Fruit fly (Drosophila melanogaster): ENCODE data around the gene Tsp26A.

Gene Tsp26A

DNA sequence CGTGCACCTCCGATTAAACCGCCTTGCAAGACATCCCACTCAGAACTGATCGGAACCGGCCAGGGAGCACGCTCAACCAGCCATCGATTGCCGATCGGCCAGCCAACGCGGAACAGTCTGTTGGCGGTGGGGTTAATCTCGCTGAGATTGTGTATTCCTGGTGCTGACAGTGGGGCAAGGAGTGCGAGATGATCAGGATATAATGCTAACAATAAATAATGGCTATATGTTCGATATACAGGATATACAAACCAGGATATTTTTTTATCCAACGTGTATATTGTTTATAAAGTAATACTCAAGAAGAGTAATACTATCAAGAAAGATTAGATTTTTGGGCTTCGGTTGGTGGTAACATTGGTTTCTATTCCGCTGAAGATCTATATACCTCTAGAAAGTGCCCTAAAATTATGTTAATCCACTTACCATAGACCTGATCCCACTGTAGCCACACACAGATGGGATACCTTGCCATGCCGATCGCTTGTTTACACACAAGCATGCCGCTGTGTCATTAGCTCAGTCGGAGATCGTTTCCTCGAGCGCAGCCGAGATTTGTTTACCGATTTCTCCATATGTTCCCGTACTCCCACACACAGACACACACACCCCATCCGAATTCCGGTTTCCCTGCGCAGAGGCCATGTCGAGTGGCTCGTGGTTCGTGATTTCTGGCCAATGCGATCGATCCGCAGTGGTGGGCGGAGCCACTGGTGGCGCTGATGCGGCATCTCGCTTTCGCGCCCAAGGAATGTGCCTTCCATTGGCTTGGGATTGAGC is 19.5 kb downstream of the Tsp26A start, which contains the start of gene H2.0 (continued):
- TF ChIP-seq Bgb (GFP tag; IDR thresholded peaks at IDR 0.05; ENCODE audit: partially characterized antibody) (0 out of 2 replicates have a peak, but pooled peaks have one; percentile 10), D19B (GFP tag; optimal IDR thresholded peaks at IDR 0.05) (no peak), Lhr (GFP tag; optimal IDR thresholded peaks at IDR 0.05) (no peak), Awh (GFP tag; IDR thresholded peaks at IDR 0.05) (peak; percentile 53), CG30403 (GFP tag; optimal IDR thresholded peaks at IDR 0.05) (peak; percentile 42), kay (GFP tag; optimal IDR thresholded peaks at IDR 0.05) (no peak), CG14965 (GFP tag; optimal IDR thresholded peaks at IDR 0.05; ENCODE audit: borderline replicate concordance) (no peak), mam (GFP tag; optimal IDR thresholded peaks at IDR 0.05) (no peak), CG6689 (GFP tag; IDR thresholded peaks at IDR 0.05) (peak; percentile 31; the same call in 1 of the 2 replicates), ems (GFP tag; optimal IDR thresholded peaks at IDR 0.05) (no peak), CG10267 (tag; optimal IDR thresholded peaks at IDR 0.05) (peak; percentile 27), wdn (GFP tag; IDR thresholded peaks at IDR 0.05) (no peak), Kr (GFP tag; optimal IDR thresholded peaks at IDR 0.05) (peak; percentile 7), CG2199 (GFP tag; IDR thresholded peaks at IDR 0.05) (no peak), Dip2 (GFP tag; IDR thresholded peaks at IDR 0.05) (no peak), Doc3 (GFP tag; IDR thresholded peaks at IDR 0.05; ENCODE audit: partially characterized antibody) (no peak), ERR (GFP tag; optimal IDR thresholded peaks at IDR 0.05) (no peak), Dip3 (GFP tag; optimal IDR thresholded peaks at IDR 0.05) (no peak), PHDP (tag; optimal IDR thresholded peaks at IDR 0.05) (no peak), CoRest (tag; optimal IDR thresholded peaks at IDR 0.05) (peak; percentile 38), salm (tag; optimal IDR thresholded peaks at IDR 0.05) (no peak), CG3995 (GFP tag; optimal IDR thresholded peaks at IDR 0.05) (no peak), ATbp (GFP tag; optimal IDR thresholded peaks at IDR 0.05) (peak; percentile 21), bigmax (GFP tag; optimal IDR thresholded peaks at IDR 0.05) (no peak), CG5245 (GFP tag; optimal IDR thresholded peaks at IDR 0.05) (no peak), CG4617 (GFP tag; optimal IDR thresholded peaks at IDR 0.05; ENCODE audit: borderline replicate concordance) (no peak), ewg (GFP tag; optimal IDR thresholded peaks at IDR 0.05) (peak; percentile 14), BtbVII (GFP tag; optimal IDR thresholded peaks at IDR 0.05) (no peak), sens (GFP tag) (peak; percentile 81), CG2678 (tag; optimal IDR thresholded peaks at IDR 0.05) (peak; percentile 52), tio (GFP tag; optimal IDR thresholded peaks at IDR 0.05) (peak; percentile 58), CG31441 (GFP tag; IDR thresholded peaks at IDR 0.05) (peak; percentile 44), CG17612 (GFP tag; IDR thresholded peaks at IDR 0.05) (no peak), Oli (tag; optimal IDR thresholded peaks at IDR 0.05) (peak; percentile 46), Gug (GFP tag; IDR thresholded peaks at IDR 0.05) (no peak; the same call in 2 of the 4 replicates), peb (GFP tag; IDR thresholded peaks at IDR 0.05) (no peak), odd (GFP tag; optimal IDR thresholded peaks at IDR 0.05) (no peak), CG32772 (GFP tag; IDR thresholded peaks at IDR 0.05) (no peak), CG7745 (tag; optimal IDR thresholded peaks at IDR 0.05) (no peak), CG5953 (GFP tag; IDR thresholded peaks at IDR 0.05) (no peak), onecut (GFP tag; IDR thresholded peaks at IDR 0.05) (no peak), pho (GFP tag; optimal IDR thresholded peaks at IDR 0.05) (no peak), sqz (GFP tag; optimal IDR thresholded peaks at IDR 0.05) (no peak), CG7556 (GFP tag; optimal IDR thresholded peaks at IDR 0.05) (peak; percentile 34), CG4730 (GFP tag; IDR thresholded peaks at IDR 0.05) (no peak), hth (optimal IDR thresholded peaks at IDR 0.05) (no peak), Hr78 (GFP tag; optimal IDR thresholded peaks at IDR 0.05) (no peak), Meics (GFP tag; optimal IDR thresholded peaks at IDR 0.05) (no peak), Eip74EF (GFP tag; optimal IDR thresholded peaks at IDR 0.05) (no peak), Hmr (GFP tag; optimal IDR thresholded peaks at IDR 0.05) (peak; percentile 1)
